Worm (Caenorhabditis elegans): Measurements from ENCODE around the gene ttx-3.

- TF ChIP-seq dpl-1 (GFP tag; optimal IDR thresholded peaks at IDR 0.05), result peak in 1 of 3 experiments; percentile 7
- TF ChIP-seq nhr-237 (tag; optimal IDR thresholded peaks at IDR 0.05), result no peak
- TF ChIP-seq lsy-2 (tag; optimal IDR thresholded peaks at IDR 0.05), result peak; percentile 12 to 24
- no peak for TF ChIP-seq zip-4 (GFP tag; optimal IDR thresholded peaks at IDR 0.05)
Measured at ce11 chrX:11727761-11728160, 41.4 kb downstream of the ttx-3 start, which contains the start of the genes gst-42 and D1053.2.

Data from whole organism, L1 larva.